Fruit fly (Drosophila melanogaster): ENCODE results near the gene Jon25Biii.

Jon25Biii gene

DNA sequence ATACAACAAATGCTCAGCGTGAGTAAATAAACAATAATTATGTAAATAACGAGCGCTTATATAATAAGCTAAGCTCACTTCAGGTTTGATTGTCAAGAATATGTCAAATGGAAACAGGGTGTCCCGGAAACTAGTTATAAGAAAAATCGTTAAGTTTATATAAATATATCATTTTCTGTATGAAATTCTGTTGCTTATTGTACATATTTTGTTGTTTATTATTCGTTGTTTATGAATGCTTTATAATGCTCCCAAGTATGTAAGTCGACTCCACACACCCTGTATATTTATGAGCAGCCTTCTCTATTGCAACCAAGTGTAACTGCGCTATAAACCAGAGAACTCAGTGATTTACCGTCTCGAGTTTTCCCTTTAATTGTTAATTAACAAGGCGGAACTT is 20.0 kb downstream of the Jon25Biii start (continued):
- TF ChIP-seq CG8478 (optimal IDR thresholded peaks at IDR 0.05), result no peak
- TF ChIP-seq slou (GFP tag; optimal IDR thresholded peaks at IDR 0.05), result no peak
- TF ChIP-seq ci (GFP tag; IDR thresholded peaks at IDR 0.05), result peak; percentile 68; the same call in 2 of the 3 replicates
- peak; percentile 20 for TF ChIP-seq CG15269 (tag; optimal IDR thresholded peaks at IDR 0.05)
- TF ChIP-seq CG13424 (tag; optimal IDR thresholded peaks at IDR 0.05), result peak; percentile 26
- no peak for TF ChIP-seq pan (optimal IDR thresholded peaks at IDR 0.05)
- peak in 1 of 2 experiments; percentile 21 for TF ChIP-seq pan (GFP tag; optimal IDR thresholded peaks at IDR 0.05 in 1 of 2, IDR thresholded peaks at IDR 0.05 in 1 of 2)
- TF ChIP-seq unpg (GFP tag; optimal IDR thresholded peaks at IDR 0.05), result peak; percentile 41
- no peak for TF ChIP-seq toy (GFP tag; IDR thresholded peaks at IDR 0.05)
- TF ChIP-seq bigmax (GFP tag; optimal IDR thresholded peaks at IDR 0.05), result no peak
- no peak for TF ChIP-seq bab2 (GFP tag; optimal IDR thresholded peaks at IDR 0.05)
- no peak for TF ChIP-seq CG30020 (tag; optimal IDR thresholded peaks at IDR 0.05)
- peak; percentile 37 for TF ChIP-seq CG2678 (tag; optimal IDR thresholded peaks at IDR 0.05)
- TF ChIP-seq grau (tag; optimal IDR thresholded peaks at IDR 0.05), result peak; percentile 14
- no peak for TF ChIP-seq Gsc (GFP tag; IDR thresholded peaks at IDR 0.05)
- TF ChIP-seq Usf (GFP tag; optimal IDR thresholded peaks at IDR 0.05), result no peak
- TF ChIP-seq CG1529 (GFP tag; optimal IDR thresholded peaks at IDR 0.05), result no peak
- no peak for TF ChIP-seq CG17361 (GFP tag; IDR thresholded peaks at IDR 0.05)
- 0 out of 2 replicates have a peak, but pooled peaks have one; percentile 3 for TF ChIP-seq CG14667 (GFP tag; IDR thresholded peaks at IDR 0.05)
- peak; percentile 11 for TF ChIP-seq dmrt99B (tag; optimal IDR thresholded peaks at IDR 0.05)
- no peak for TF ChIP-seq NFAT (GFP tag; IDR thresholded peaks at IDR 0.05)
- no peak for TF ChIP-seq tin (GFP tag; optimal IDR thresholded peaks at IDR 0.05)
- no peak for TF ChIP-seq CG16815 (GFP tag; optimal IDR thresholded peaks at IDR 0.05)
- TF ChIP-seq CG5953 (GFP tag; IDR thresholded peaks at IDR 0.05), result no peak
- TF ChIP-seq jigr1 (GFP tag; IDR thresholded peaks at IDR 0.05), result no peak
- TF ChIP-seq ssp (GFP tag; IDR thresholded peaks at IDR 0.05), result no peak
- TF ChIP-seq stc (GFP tag; IDR thresholded peaks at IDR 0.05), result no peak
- no peak for TF ChIP-seq dmrt11E (tag; optimal IDR thresholded peaks at IDR 0.05)
- TF ChIP-seq Oli (tag; optimal IDR thresholded peaks at IDR 0.05), result peak; percentile 19
- no peak for TF ChIP-seq so (GFP tag; IDR thresholded peaks at IDR 0.05)
- TF ChIP-seq Hr78 (GFP tag; optimal IDR thresholded peaks at IDR 0.05), result no peak
- no peak for TF ChIP-seq cato (GFP tag; optimal IDR thresholded peaks at IDR 0.05; ENCODE audit: borderline replicate concordance)
- no peak for TF ChIP-seq Dbx (GFP tag; IDR thresholded peaks at IDR 0.05)
- no peak for TF ChIP-seq CG16813 (GFP tag; IDR thresholded peaks at IDR 0.05; ENCODE audit: partially characterized antibody)
- no peak for TF ChIP-seq CG6765 (GFP tag; optimal IDR thresholded peaks at IDR 0.05)
- TF ChIP-seq fd64A (GFP tag; optimal IDR thresholded peaks at IDR 0.05), result no peak
- TF ChIP-seq gem (tag; optimal IDR thresholded peaks at IDR 0.05), result peak; percentile 49
- TF ChIP-seq grn (GFP tag; optimal IDR thresholded peaks at IDR 0.05), result no peak
- TF ChIP-seq Poxn (GFP tag; IDR thresholded peaks at IDR 0.05), result no peak
- TF ChIP-seq HmgZ (tag; optimal IDR thresholded peaks at IDR 0.05), result no peak
- peak in 1 of 2 experiments; percentile 73 for TF ChIP-seq Pdp1 (GFP tag; optimal IDR thresholded peaks at IDR 0.05)
- no peak for TF ChIP-seq CG10431 (GFP tag; optimal IDR thresholded peaks at IDR 0.05)
- no peak for TF ChIP-seq CG10267 (tag; optimal IDR thresholded peaks at IDR 0.05)
- no peak for TF ChIP-seq CG30431 (GFP tag; optimal IDR thresholded peaks at IDR 0.05)
- peak; percentile 15; the same call in 1 of the 2 replicates for TF ChIP-seq E2f1 (GFP tag; IDR thresholded peaks at IDR 0.05)
- no peak for TF ChIP-seq CG9797 (GFP tag; optimal IDR thresholded peaks at IDR 0.05)
- no peak for TF ChIP-seq cad (GFP tag; optimal IDR thresholded peaks at IDR 0.05)
- TF ChIP-seq CG8089 (GFP tag; optimal IDR thresholded peaks at IDR 0.05), result no peak
- TF ChIP-seq Sry-δ (GFP tag; optimal IDR thresholded peaks at IDR 0.05), result no peak
- peak; percentile 83 for TF ChIP-seq sens (GFP tag)
- peak; percentile 1 for TF ChIP-seq CG12071 (GFP tag; optimal IDR thresholded peaks at IDR 0.05)
- no peak for TF ChIP-seq CG14860 (GFP tag; IDR thresholded peaks at IDR 0.05; ENCODE audit: partially characterized antibody)
